Fruit fly (Drosophila melanogaster) whole organism, adult: ENCODE results near the gene Cyp4ae1.

ENCODE experiments used
- CG33017 ChIP-seq: fragments of 200-800 bp; sonication (Bioruptor generic); optimal IDR thresholded peaks from 2 replicates; lab custom pipeline; 2018; ENCODE audit warnings: missing biosample characterization, mild to moderate bottlenecking, missing genetic modification characterization, moderate library complexity
- CG7101 ChIP-seq: fragments of 200-800 bp; sonication (Bioruptor generic); optimal IDR thresholded peaks from 2 replicates; lab custom pipeline; 2018; ENCODE audit warnings: missing biosample characterization, mild to moderate bottlenecking, missing genetic modification characterization, moderate library complexity
- Crg-1 ChIP-seq: fragments of 200-800 bp; sonication (Bioruptor generic); optimal IDR thresholded peaks from 2 replicates; lab custom pipeline; 2016; ENCODE audit warnings: missing biosample characterization, missing genetic modification characterization
- bab1 ChIP-seq: fragments of 200-800 bp; sonication (Bioruptor generic); optimal IDR thresholded peaks from 3 replicates; lab custom pipeline; 2019; ENCODE audit warnings: missing biosample characterization, mild to moderate bottlenecking, missing genetic modification characterization, moderate library complexity
- pad ChIP-seq: fragments of 200-800 bp; sonication (Bioruptor generic); optimal IDR thresholded peaks from 3 replicates; lab custom pipeline; 2017; ENCODE audit warnings: missing biosample characterization, missing genetic modification characterization, mild to moderate bottlenecking, moderate library complexity, missing genetic modification reagents
- toe ChIP-seq: fragments of 200-800 bp; sonication (Bioruptor generic); optimal IDR thresholded peaks from 2 replicates; lab custom pipeline; 2016; ENCODE audit warnings: missing biosample characterization, missing genetic modification characterization

- TF ChIP-seq toe (GFP tag; lab: Kevin White, UChicago) (no peak), pad (GFP tag; lab: Kevin White, UChicago) (no peak), CG33017 (no peak), Crg-1 (GFP tag; lab: Kevin White, UChicago) (no peak), CG7101 (no peak), bab1 (GFP tag; lab: Kevin White, UChicago) (no peak)
Observed at dm6 chrX:2135868-2136787, 42.7 kb upstream of the Cyp4ae1 start.
